Worm (Caenorhabditis elegans) whole organism, L4/young adult: ENCODE results near the gene irld-64.

Experiments used
- W03F9.2 ChIP-seq: fragments of 150-350 bp; optimal IDR thresholded peaks from 2 replicates; lab custom pipeline; 2014; ENCODE audit warnings: missing biosample characterization, missing genetic modification characterization
- dao-5 ChIP-seq: sonication (generic microtip); optimal IDR thresholded peaks from 2 replicates; lab custom pipeline; 2016; ENCODE audit warnings: missing genotype, missing genetic modification characterization, moderate library complexity, missing compliant biosample characterization
- him-1 ChIP-seq: sonication (generic microtip); optimal IDR thresholded peaks from 2 replicates; lab custom pipeline; 2016; ENCODE audit warnings: missing genotype, missing genetic modification reagents, missing genetic modification characterization, missing compliant biosample characterization

Gene irld-64

DNA sequence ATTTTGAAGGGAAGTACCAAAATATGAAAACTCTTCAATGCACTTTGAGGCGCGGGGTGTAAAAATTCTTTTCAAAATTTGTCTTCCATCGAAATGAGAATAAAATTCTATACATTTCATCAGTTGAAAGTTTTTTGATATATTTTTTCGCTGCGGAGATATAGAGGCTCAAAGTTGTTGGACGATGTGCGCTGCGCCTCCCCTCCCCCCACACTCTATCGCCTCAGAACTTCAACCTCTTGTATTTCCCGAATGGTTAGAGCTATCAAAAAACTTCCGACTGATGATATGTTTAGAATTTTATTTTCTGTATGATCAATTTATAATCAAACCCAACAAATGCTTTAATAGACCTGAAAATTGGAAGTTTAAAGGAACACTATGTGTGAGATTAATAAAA, 18.2 kb upstream of the irld-64 start:
- TF ChIP-seq dao-5 (tag; lab: Kevin White, UChicago) (no peak), W03F9.2 (tag; lab: Kevin White, UChicago) (no peak), him-1 (tag; lab: Kevin White, UChicago) (no peak)

- TF ChIP-seq him-1 (tag; lab: Kevin White, UChicago) (no peak), W03F9.2 (tag; lab: Kevin White, UChicago) (no peak), dao-5 (tag; lab: Kevin White, UChicago) (no peak)
Observed at ce11 chrII:2946438-2946837, 16.0 kb upstream of the irld-64 start, which contains the start of gene srw-79. Gene srw-79, plus strand, starts transcription at chrII:2946738.

DNA sequence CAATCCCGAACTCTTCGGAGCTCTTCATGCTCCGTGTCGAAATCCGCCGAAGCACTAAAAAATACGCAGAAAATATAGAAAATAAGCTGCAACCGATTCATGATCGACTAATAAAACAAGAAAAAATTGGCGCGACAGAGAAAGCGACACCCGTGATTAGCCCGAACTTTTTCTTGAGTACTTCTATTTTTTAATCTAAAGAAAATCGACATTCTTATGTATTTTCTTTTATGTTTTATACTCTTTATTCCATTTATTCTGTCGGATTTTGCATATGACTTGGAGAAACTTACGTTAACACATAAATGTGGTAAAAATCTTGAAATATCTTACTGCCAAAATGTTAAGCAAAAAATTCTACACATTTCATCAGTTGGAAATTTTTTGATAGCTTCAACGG, 13.6 kb upstream of the irld-64 start, which contains the start of the genes irld-50 and irld-49:
Gene irld-50 (minus strand): TSS at position 101 of the 400 bp plus-strand sequence.
Gene irld-49 (plus strand): TSS at position 211 of the 400 bp plus-strand sequence.
- TF ChIP-seq dao-5 (tag; lab: Kevin White, UChicago): no peak

DNA sequence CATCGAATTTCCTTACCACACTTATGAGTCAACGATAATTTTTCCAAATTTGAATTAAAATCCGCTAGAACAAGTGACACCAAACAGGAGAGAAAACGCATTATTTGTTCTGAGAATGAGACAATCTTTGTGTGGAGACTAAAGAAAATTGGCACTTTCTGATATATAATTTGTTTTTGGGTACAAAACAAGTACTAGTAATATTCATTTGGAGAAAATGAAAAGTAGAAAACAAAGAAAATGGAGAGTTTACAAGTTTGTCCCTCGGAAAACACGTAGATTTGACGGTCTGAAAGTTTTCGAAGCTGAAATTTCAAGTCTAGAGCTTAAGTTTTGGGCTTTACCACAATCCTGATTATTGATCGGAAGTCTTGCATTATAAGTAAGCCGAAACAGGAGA, 10.3 kb upstream of the irld-64 start, which contains the start of gene irld-66:
Gene irld-66 (minus strand): TSS at position 101 of the 400 bp plus-strand sequence.
- TF ChIP-seq W03F9.2 (tag; lab: Kevin White, UChicago) (no peak), dao-5 (tag; lab: Kevin White, UChicago) (no peak), him-1 (tag; lab: Kevin White, UChicago) (no peak)

DNA sequence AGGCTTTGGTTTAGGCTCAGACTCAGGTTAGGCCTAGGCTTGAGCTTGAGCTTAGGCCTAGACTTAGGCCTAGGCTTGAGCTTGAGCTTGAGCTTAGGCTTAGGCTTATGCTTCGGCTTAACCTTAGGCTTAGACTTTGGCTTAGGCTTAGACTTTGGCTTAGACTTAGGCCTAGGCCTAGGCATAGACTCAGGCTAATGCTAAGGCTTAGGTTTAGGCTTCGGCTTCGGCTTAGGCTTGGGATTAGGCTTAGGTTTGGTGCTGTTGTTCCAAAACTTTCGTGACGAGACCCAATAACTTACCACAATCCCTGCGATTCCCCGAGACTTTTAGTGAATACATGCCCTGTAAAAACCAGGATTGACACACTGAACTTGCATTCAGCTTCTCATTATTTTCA, 9.3 kb upstream of the irld-64 start:
- TF ChIP-seq dao-5 (tag; lab: Kevin White, UChicago): no peak
- TF ChIP-seq him-1 (tag; lab: Kevin White, UChicago): no peak
- no peak for TF ChIP-seq W03F9.2 (tag; lab: Kevin White, UChicago)

DNA sequence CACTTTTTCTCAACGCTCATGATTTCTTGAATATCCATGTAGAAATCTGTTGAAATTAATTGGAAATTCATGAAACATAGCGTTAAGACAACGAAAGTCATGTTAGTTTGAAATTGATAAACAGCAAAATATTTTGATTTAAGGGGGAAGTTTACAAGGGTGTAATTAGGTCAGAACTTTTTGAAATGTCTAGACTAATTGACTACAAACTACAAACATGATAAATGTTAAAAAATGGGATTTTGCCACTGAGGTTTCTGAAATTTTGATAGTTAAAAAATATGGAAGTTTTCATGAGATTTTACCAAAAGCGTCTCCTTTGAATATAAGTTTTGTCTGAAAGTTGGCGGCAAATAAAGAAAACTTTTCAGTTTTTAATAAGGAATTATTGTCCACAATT, 7.5 kb upstream of the irld-64 start, which contains the start of gene irld-65:
Gene irld-65 (minus strand): TSS at position 101 of the 400 bp plus-strand sequence.
- no peak for TF ChIP-seq dao-5 (tag; lab: Kevin White, UChicago)
- TF ChIP-seq W03F9.2 (tag; lab: Kevin White, UChicago): no peak
- TF ChIP-seq him-1 (tag; lab: Kevin White, UChicago): no peak

DNA sequence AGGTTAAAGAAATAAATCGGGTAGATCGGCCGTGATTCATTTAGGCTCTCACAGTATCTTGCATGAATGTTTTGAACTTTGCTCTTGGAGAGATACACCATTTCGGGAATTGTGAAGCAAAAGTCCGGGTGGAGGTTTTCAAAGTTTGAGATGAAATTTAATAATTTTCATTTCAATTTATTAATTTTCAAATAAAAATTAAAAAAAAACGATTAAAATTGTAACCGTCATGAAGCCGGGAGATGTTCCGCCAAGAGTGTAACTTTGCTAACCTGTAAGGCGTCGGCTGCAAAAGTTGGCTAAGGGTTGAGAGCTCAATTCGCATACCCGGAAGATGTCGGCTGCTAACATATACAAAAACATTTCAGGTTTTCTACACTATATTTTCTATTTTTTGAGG, 4.0 kb upstream of the irld-64 start, which contains the start of gene irld-67:
Gene irld-67 (minus strand): TSS at position 101 of the 400 bp plus-strand sequence.
- no peak for TF ChIP-seq dao-5 (tag; lab: Kevin White, UChicago)
- no peak for TF ChIP-seq him-1 (tag; lab: Kevin White, UChicago)
- TF ChIP-seq W03F9.2 (tag; lab: Kevin White, UChicago): no peak

- TF ChIP-seq him-1 (tag; lab: Kevin White, UChicago) (no peak), dao-5 (tag; lab: Kevin White, UChicago) (no peak), W03F9.2 (tag; lab: Kevin White, UChicago) (no peak)
Observed at ce11 chrII:2931564-2931963, 1.2 kb upstream of the irld-64 start.

DNA sequence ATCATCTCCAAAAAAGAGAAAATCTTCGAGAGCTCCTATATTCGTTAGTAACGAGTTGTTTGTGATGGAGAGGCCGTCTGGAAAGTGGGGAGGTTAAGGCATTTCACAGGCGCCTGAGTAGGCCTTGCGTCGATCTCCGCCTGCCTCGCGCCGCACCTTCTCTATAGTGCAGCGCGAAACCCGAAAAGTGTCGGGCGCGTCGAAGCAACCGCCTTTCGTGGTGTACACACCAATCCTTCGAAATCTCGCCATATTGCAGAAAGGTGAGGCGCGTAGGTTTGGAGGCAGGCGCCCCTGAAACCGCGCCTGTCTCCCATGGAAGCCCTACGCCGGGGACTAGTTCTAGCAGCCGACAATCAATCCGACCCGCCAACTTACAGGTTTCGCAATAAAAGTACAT, 553 bp downstream of the irld-64 start:
- TF ChIP-seq him-1 (tag; lab: Kevin White, UChicago) (no peak), dao-5 (tag; lab: Kevin White, UChicago) (no peak), W03F9.2 (tag; lab: Kevin White, UChicago) (no peak)

DNA sequence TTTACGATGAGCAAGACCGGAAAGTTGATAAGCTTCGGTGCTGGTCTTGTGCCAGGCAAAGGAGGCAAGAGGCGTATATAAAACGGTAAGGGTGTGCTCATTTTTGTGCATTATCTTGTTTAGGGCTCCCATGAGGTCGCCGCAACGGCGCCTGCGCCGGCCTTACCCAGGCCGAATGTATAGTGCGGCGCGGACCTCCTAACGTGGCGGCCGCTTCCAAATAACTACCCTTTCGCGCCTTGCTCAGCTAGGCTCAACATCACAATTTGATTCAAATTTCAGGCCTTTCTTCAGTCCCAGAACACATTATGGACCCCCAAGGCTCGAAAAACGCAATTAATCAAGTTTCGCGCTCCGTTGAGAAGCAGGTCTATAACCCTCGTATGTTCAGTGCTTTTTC, 2.9 kb downstream of the irld-64 start, which contains the start of the genes ZK355.3 and ZK355.8:
Gene ZK355.3 (minus strand): TSS at position 101 of the 400 bp plus-strand sequence.
Gene ZK355.8 (plus strand): TSS at position 272 of the 400 bp plus-strand sequence.
- TF ChIP-seq dao-5 (tag; lab: Kevin White, UChicago) (no peak), W03F9.2 (tag; lab: Kevin White, UChicago) (no peak), him-1 (tag; lab: Kevin White, UChicago) (no peak)

ce11 chrII:2925806-2926558, 4.4 kb downstream of the irld-64 start:
- TF ChIP-seq dao-5 (tag; lab: Kevin White, UChicago) (no peak), W03F9.2 (tag; lab: Kevin White, UChicago) (no peak), him-1 (tag; lab: Kevin White, UChicago) (no peak)

DNA sequence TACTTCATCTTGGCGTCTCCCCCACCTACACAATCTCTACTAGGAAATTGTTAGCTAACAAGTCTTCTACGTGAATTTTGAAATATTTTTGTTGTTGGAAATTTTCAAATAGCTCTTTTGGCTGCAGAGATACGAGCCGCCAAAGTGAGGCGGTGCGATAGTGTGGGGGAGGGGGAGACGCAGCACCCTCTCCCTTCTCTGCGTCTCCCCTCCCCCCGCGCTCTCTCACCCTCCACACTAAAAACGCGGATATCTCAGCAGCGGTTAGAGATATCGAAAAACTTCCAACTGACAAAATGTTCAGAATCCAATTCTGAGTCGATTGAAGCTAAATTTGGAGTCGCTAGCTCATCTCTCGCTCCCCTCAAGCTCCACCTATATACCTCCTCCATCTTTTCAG, 5.4 kb downstream of the irld-64 start:
- no peak for TF ChIP-seq dao-5 (tag; lab: Kevin White, UChicago)
- no peak for TF ChIP-seq him-1 (tag; lab: Kevin White, UChicago)
- TF ChIP-seq W03F9.2 (tag; lab: Kevin White, UChicago): no peak

DNA sequence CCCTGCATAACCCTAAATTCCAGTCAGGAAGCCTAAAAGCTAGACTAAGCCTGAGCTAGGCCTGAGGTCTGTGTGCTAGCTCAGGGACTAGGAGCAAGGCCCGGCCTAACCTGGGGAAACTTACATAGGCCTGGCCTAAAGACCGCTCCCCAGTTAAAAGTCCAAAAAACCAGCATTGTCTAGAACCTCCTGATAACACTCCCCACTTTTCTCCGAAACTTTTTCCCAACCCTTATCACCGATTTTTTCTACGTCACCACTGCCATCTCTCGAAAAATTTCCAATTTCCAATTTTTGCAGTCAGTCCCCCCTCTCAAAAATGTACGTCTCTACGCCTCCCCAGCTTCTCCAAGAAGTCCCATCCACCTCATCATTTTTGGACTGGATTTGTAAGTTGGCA, 6.8 kb downstream of the irld-64 start, which contains the start of gene ZK355.2:
Gene ZK355.2 (plus strand): TSS at position 301 of the 400 bp plus-strand sequence.
- no peak for TF ChIP-seq W03F9.2 (tag; lab: Kevin White, UChicago)
- TF ChIP-seq dao-5 (tag; lab: Kevin White, UChicago): no peak
- no peak for TF ChIP-seq him-1 (tag; lab: Kevin White, UChicago)
